Fruit fly (Drosophila melanogaster): ENCODE measurements around the gene dysf.

DNA sequence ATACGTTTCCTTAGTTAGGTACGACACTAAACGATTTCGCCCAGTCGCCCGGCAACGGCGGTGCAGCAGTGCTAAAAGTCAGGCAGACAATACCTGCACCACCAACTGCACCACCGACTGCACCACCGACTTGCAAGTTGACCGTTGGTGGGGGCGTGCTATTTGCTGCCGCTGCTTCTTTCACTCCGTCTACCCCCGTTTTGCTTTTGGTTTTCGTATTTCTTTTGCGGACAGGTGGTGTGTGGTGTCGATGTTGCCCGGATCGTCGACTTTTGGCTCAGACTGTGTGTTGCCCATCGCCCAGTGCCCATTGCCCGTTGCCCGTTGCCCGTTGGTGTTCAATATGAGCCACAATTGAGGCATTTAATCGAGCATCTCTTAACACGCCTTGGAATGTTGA, 33.8 kb downstream of the dysf start:
- no peak for TF ChIP-seq psq (GFP tag; optimal IDR thresholded peaks at IDR 0.05)
- TF ChIP-seq woc (GFP tag; optimal IDR thresholded peaks at IDR 0.05): no peak
- no peak for TF ChIP-seq pan (optimal IDR thresholded peaks at IDR 0.05)
- no peak for TF ChIP-seq brk (GFP tag; optimal IDR thresholded peaks at IDR 0.05)
- no peak for TF ChIP-seq h (GFP tag; optimal IDR thresholded peaks at IDR 0.05)
- TF ChIP-seq rgr (GFP tag; optimal IDR thresholded peaks at IDR 0.05): no peak
- TF ChIP-seq Abd-B (GFP tag; optimal IDR thresholded peaks at IDR 0.05): no peak
- no peak for TF ChIP-seq usp (GFP tag; optimal IDR thresholded peaks at IDR 0.05)
- TF ChIP-seq ey (GFP tag; optimal IDR thresholded peaks at IDR 0.05): no peak
